Worm (Caenorhabditis elegans) whole organism, L1 larva: ENCODE measurements around the gene apl-1.
A peak's percentile ranks its signal among the peaks of the same experiment; 100 is the strongest.

ENCODE experiments used
- C04F5.9 ChIP-seq: sonication (generic microtip); optimal IDR thresholded peaks from 2 replicates; lab custom pipeline; 2016; ENCODE audit warnings: missing genetic modification characterization, missing compliant biosample characterization
- C16A3.4 ChIP-seq: fragments of 150-350 bp; optimal IDR thresholded peaks from 2 replicates; lab custom pipeline; 2014; ENCODE audit warnings: missing biosample characterization, missing genetic modification characterization
- C34B4.2 ChIP-seq: sonication (generic microtip); optimal IDR thresholded peaks from 2 replicates; lab custom pipeline; 2017; ENCODE audit warnings: mild to moderate bottlenecking, missing genetic modification characterization, missing compliant biosample characterization
- F16B12.6 ChIP-seq: fragments of 150-350 bp; optimal IDR thresholded peaks from 2 replicates; lab custom pipeline; 2014; ENCODE audit warnings: missing biosample characterization, missing genetic modification characterization
- aha-1 ChIP-seq: fragments of 150-350 bp; optimal IDR thresholded peaks from 2 replicates; lab custom pipeline; 2014; ENCODE audit warnings: missing biosample characterization, missing genetic modification characterization
- alr-1 ChIP-seq: fragments of 200-800 bp; sonication (Bioruptor generic); optimal IDR thresholded peaks from 2 replicates; lab custom pipeline; 2018; ENCODE audit warnings: borderline replicate concordance, mild to moderate bottlenecking, missing genetic modification characterization, missing compliant biosample characterization
- blmp-1 ChIP-seq: fragments of 150-350 bp; optimal IDR thresholded peaks from 2 replicates; lab custom pipeline; 2014; ENCODE audit warnings: missing biosample characterization, missing genetic modification characterization
- ces-1 ChIP-seq: fragments of 150-350 bp; optimal IDR thresholded peaks from 2 replicates; lab custom pipeline; 2014; ENCODE audit warnings: missing biosample characterization, missing genetic modification reagents, missing genetic modification characterization
- dpl-1 ChIP-seq, 3 experiments: fragments of 150-350 bp in 2 of 3; sonication (generic microtip) in 1 of 3; optimal IDR thresholded peaks; 2 replicates each; lab custom pipeline; 2014 to 2017; ENCODE audit warnings: missing biosample characterization in 3 of 3, missing genetic modification characterization in 3 of 3, missing genetic modification reagents in 3 of 3
- efl-1 ChIP-seq, 4 experiments: fragments of 150-350 bp; optimal IDR thresholded peaks in 3 of 4; peaks in 1 of 4; 1 replicate in 1 of 4; 2 replicates in 3 of 4; lab custom pipeline; 2014; ENCODE audit warnings: missing biosample characterization in 2 of 4, missing genetic modification characterization in 2 of 4, missing genetic modification reagents in 2 of 4
- egl-13 ChIP-seq: sonication (generic microtip); optimal IDR thresholded peaks from 2 replicates; lab custom pipeline; 2016; ENCODE audit warnings: missing genotype, missing genetic modification reagents, missing genetic modification characterization, missing compliant biosample characterization
- elt-2 ChIP-seq: sonication (generic microtip); optimal IDR thresholded peaks from 2 replicates; lab custom pipeline; 2016; ENCODE audit warnings: missing genetic modification characterization, mild to moderate bottlenecking, inconsistent platforms, missing compliant biosample characterization, missing genetic modification reagents
- elt-3 ChIP-seq, 6 experiments: fragments of 150-350 bp in 1 of 6; sonication (generic microtip); optimal IDR thresholded peaks; 2 replicates each; lab custom pipeline; 2017 to 2018; ENCODE audit warnings: missing biosample characterization in 6 of 6, missing genetic modification characterization in 6 of 6, inconsistent platforms in 1 of 6
- ets-5 ChIP-seq: fragments of 200-800 bp; sonication (Bioruptor generic); IDR thresholded peaks from 2 replicates; pipeline ENCODE4 v1.3.6; 2022; ENCODE audit warnings: missing genetic modification characterization, missing compliant biosample characterization
- fkh-10 ChIP-seq: sonication (generic microtip); optimal IDR thresholded peaks from 2 replicates; lab custom pipeline; 2017; ENCODE audit warnings: missing biosample characterization, missing genetic modification reagents, missing genetic modification characterization
- fkh-4 ChIP-seq: sonication (generic microtip); optimal IDR thresholded peaks from 2 replicates; lab custom pipeline; 2016; ENCODE audit warnings: missing compliant biosample characterization, missing genetic modification characterization, borderline replicate concordance
- fos-1 ChIP-seq: fragments of 150-350 bp; optimal IDR thresholded peaks from 2 replicates; lab custom pipeline; 2014; ENCODE audit warnings: missing biosample characterization, missing genetic modification characterization
- grh-1 ChIP-seq: fragments of 200-800 bp; sonication (Bioruptor generic); IDR thresholded peaks from 2 replicates; pipeline ENCODE4 v1.3.6; 2022; ENCODE audit warnings: missing genetic modification reagents, missing genetic modification characterization, missing compliant biosample characterization
- hlh-4 ChIP-seq: sonication (generic microtip); optimal IDR thresholded peaks from 2 replicates; lab custom pipeline; 2016; ENCODE audit warnings: mild to moderate bottlenecking, missing genetic modification characterization, missing compliant biosample characterization
- hpl-2 ChIP-seq: fragments of 150-350 bp; optimal IDR thresholded peaks from 2 replicates; lab custom pipeline; 2014; ENCODE audit warnings: missing biosample characterization, missing genetic modification reagents, missing genetic modification characterization
- isw-1 ChIP-seq: fragments of 200-800 bp; sonication (Bioruptor generic); IDR thresholded peaks from 2 replicates; pipeline ENCODE4 v1.3.6; 2022; ENCODE audit warnings: missing genetic modification characterization, missing compliant biosample characterization
- jun-1 ChIP-seq: fragments of 150-350 bp; optimal IDR thresholded peaks from 2 replicates; lab custom pipeline; 2014; ENCODE audit warnings: missing biosample characterization, missing genetic modification reagents, missing genetic modification characterization
- lin-13 ChIP-seq: fragments of 150-350 bp; optimal IDR thresholded peaks from 2 replicates; lab custom pipeline; 2014; ENCODE audit warnings: missing biosample characterization, missing genetic modification reagents, missing genetic modification characterization
- lin-15B ChIP-seq: fragments of 150-350 bp; sonication (generic microtip); optimal IDR thresholded peaks from 3 replicates; lab custom pipeline; 2014; ENCODE audit warnings: missing biosample characterization, missing genetic modification characterization
- lin-35 ChIP-seq, 2 experiments: fragments of 150-350 bp; optimal IDR thresholded peaks; 2 replicates each; lab custom pipeline; 2014; ENCODE audit warnings: missing biosample characterization in 2 of 2, missing genetic modification characterization in 2 of 2, missing genetic modification reagents in 2 of 2
- lin-39 ChIP-seq: fragments of 150-350 bp; optimal IDR thresholded peaks from 2 replicates; lab custom pipeline; 2014; ENCODE audit warnings: missing biosample characterization, missing genetic modification reagents, missing genetic modification characterization
- lsy-2 ChIP-seq, 2 experiments: fragments of 150-350 bp; optimal IDR thresholded peaks; 2 replicates each; lab custom pipeline; 2014; ENCODE audit warnings: missing biosample characterization in 2 of 2, missing genetic modification characterization in 2 of 2
- mab-9 ChIP-seq: fragments of 200-800 bp; sonication (Bioruptor generic); IDR thresholded peaks from 2 replicates; pipeline ENCODE4 v1.3.6; 2022; ENCODE audit warnings: missing genetic modification reagents, missing genetic modification characterization, missing compliant biosample characterization
- mdl-1 ChIP-seq, 2 experiments: fragments of 150-350 bp; optimal IDR thresholded peaks; 2 replicates each; lab custom pipeline; 2014 to 2017; ENCODE audit warnings: missing biosample characterization in 2 of 2, missing genetic modification characterization in 2 of 2, inconsistent platforms in 1 of 2
- mef-2 ChIP-seq: fragments of 150-350 bp; optimal IDR thresholded peaks from 2 replicates; lab custom pipeline; 2014; ENCODE audit warnings: missing biosample characterization, missing genetic modification characterization
- nhr-11 ChIP-seq: fragments of 150-350 bp; optimal IDR thresholded peaks from 2 replicates; lab custom pipeline; 2014; ENCODE audit warnings: missing biosample characterization, missing genetic modification characterization
- nhr-12 ChIP-seq: sonication (generic microtip); optimal IDR thresholded peaks from 2 replicates; lab custom pipeline; 2017; ENCODE audit warnings: missing biosample characterization, missing genetic modification characterization
- nhr-20 ChIP-seq: sonication (generic microtip); optimal IDR thresholded peaks from 2 replicates; lab custom pipeline; 2016; ENCODE audit warnings: mild to moderate bottlenecking, missing genetic modification characterization, missing compliant biosample characterization
- nhr-28 ChIP-seq: fragments of 150-350 bp; optimal IDR thresholded peaks from 2 replicates; lab custom pipeline; 2014; ENCODE audit warnings: missing biosample characterization, missing genetic modification characterization
- nhr-47 ChIP-seq: sonication (generic microtip); optimal IDR thresholded peaks from 2 replicates; lab custom pipeline; 2016; ENCODE audit warnings: mild to moderate bottlenecking, missing genetic modification characterization, moderate library complexity, missing compliant biosample characterization
- nhr-85 ChIP-seq: sonication (generic microtip); peaks from one replicate; lab custom pipeline; 2016; ENCODE audit warnings: missing genetic modification characterization, inconsistent platforms, missing compliant biosample characterization
- pax-3 ChIP-seq: fragments of 200-800 bp; sonication (Bioruptor generic); optimal IDR thresholded peaks from 2 replicates; lab custom pipeline; 2018; ENCODE audit warnings: mild to moderate bottlenecking, missing genetic modification characterization, moderate library complexity, missing compliant biosample characterization
- rnt-1 ChIP-seq: sonication (generic microtip); optimal IDR thresholded peaks from 2 replicates; lab custom pipeline; 2016; ENCODE audit warnings: mild to moderate bottlenecking, missing genetic modification characterization, moderate library complexity, missing compliant biosample characterization
- skn-1 ChIP-seq: fragments of 150-350 bp; optimal IDR thresholded peaks from 2 replicates; lab custom pipeline; 2014; ENCODE audit warnings: missing biosample characterization, missing genetic modification characterization
- sox-4 ChIP-seq: sonication (generic microtip); optimal IDR thresholded peaks from 2 replicates; lab custom pipeline; 2016; ENCODE audit warnings: missing genetic modification characterization, missing compliant biosample characterization
- swsn-7 ChIP-seq: sonication (generic microtip); optimal IDR thresholded peaks from 2 replicates; lab custom pipeline; 2016; ENCODE audit warnings: missing genetic modification characterization, missing compliant biosample characterization
- tlp-1 ChIP-seq: fragments of 150-350 bp; optimal IDR thresholded peaks from 2 replicates; lab custom pipeline; 2014; ENCODE audit warnings: missing biosample characterization, missing genetic modification characterization
- unc-130 ChIP-seq: fragments of 150-350 bp; optimal IDR thresholded peaks from 2 replicates; lab custom pipeline; 2017; ENCODE audit warnings: missing biosample characterization, missing genetic modification characterization, inconsistent platforms
- unc-86 ChIP-seq: sonication (generic microtip); optimal IDR thresholded peaks from 2 replicates; lab custom pipeline; 2016; ENCODE audit warnings: missing genetic modification characterization, missing compliant biosample characterization
- unc-98 ChIP-seq: fragments of 200-800 bp; sonication (Bioruptor generic); IDR thresholded peaks from 2 replicates; pipeline ENCODE4 v1.3.6; 2022; ENCODE audit warnings: missing genetic modification characterization, missing compliant biosample characterization
- xbp-1 ChIP-seq: sonication (generic microtip); optimal IDR thresholded peaks from 2 replicates; lab custom pipeline; 2016; ENCODE audit warnings: missing genetic modification characterization, missing compliant biosample characterization
- zag-1 ChIP-seq: fragments of 150-350 bp; optimal IDR thresholded peaks from 2 replicates; lab custom pipeline; 2014; ENCODE audit warnings: missing biosample characterization, missing genetic modification characterization
- ztf-11 ChIP-seq, 2 experiments: sonication (generic microtip); optimal IDR thresholded peaks; 2 replicates each; lab custom pipeline; 2016 to 2017; ENCODE audit warnings: missing genetic modification characterization in 2 of 2, missing biosample characterization in 1 of 2, missing compliant biosample characterization in 1 of 2

apl-1 gene

ce11 chrX:5116816-5117459, at the start of gene apl-1:
apl-1 (minus strand) TSS chrX:5116866.
- TF ChIP-seq lsy-2 (tag; optimal IDR thresholded peaks at IDR 0.05; lab: Kevin White, UChicago) = peak in 1 of 2 experiments; percentile 26
- TF ChIP-seq C34B4.2 (tag; lab: Kevin White, UChicago) = no peak
- TF ChIP-seq nhr-47 = no peak
- TF ChIP-seq lin-35 (GFP tag; optimal IDR thresholded peaks at IDR 0.05; lab: Kevin White, UChicago) = peak in 1 of 2 experiments; percentile 22
- peak; percentile 89 for TF ChIP-seq blmp-1
- TF ChIP-seq efl-1 (optimal IDR thresholded peaks at IDR 0.05; lab: Kevin White, UChicago) = no peak
- peak in 1 of 2 experiments; percentile 43 for TF ChIP-seq efl-1 (GFP tag; optimal IDR thresholded peaks at IDR 0.05 in 1 of 2; lab: Kevin White, UChicago)
- peak; percentile 30 for TF ChIP-seq nhr-85 (tag; lab: Kevin White, UChicago)
- peak in 1 of 6 experiments; percentile 58 for TF ChIP-seq elt-3 (tag; optimal IDR thresholded peaks at IDR 0.05; lab: Kevin White, UChicago)
- peak; percentile 21 for TF ChIP-seq nhr-20 (tag; lab: Kevin White, UChicago)
- no peak for TF ChIP-seq mef-2 (tag; lab: Kevin White, UChicago)
- peak in 1 of 2 experiments; percentile 31 for TF ChIP-seq mdl-1 (tag; optimal IDR thresholded peaks at IDR 0.05; lab: Kevin White, UChicago)
- TF ChIP-seq, all 84 proteins: peak for 8

DNA sequence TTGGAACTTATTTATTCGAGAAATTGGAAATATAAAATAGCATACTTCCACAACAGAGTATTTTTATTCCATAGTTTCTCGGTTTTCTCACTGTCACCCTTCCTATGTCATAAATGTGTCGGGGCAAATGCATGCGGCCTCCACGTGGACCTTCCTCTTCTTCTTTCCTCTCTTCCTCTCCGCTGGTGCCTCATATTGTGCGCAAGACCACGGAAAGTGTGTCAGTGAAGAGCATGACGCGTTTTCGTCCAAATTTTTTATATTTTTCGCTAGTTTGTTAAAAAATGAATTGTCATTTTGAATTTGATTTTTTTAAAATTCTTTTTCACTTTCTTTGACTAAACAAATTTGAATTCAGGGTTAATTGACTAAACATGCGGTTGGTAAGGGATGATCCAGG, 48.4 kb upstream of the apl-1 start, which contains the start of gene mans-3:
Gene mans-3 (plus strand): TSS at position 359 of the 400 bp plus-strand sequence.
- TF ChIP-seq nhr-12 (tag; lab: Kevin White, UChicago) = no peak
- peak; percentile 83 for TF ChIP-seq lin-13
- TF ChIP-seq lin-39 (tag; lab: Kevin White, UChicago) = peak; percentile 78
- no peak for TF ChIP-seq ets-5
- TF ChIP-seq hpl-2 = peak; percentile 58
- TF ChIP-seq isw-1 (GFP tag; lab: Robert Waterston, UW) = peak; percentile 69
- no peak for TF ChIP-seq nhr-28 (tag; lab: Kevin White, UChicago)
- TF ChIP-seq blmp-1 = peak; percentile 91
- no peak for TF ChIP-seq alr-1 (tag; lab: Kevin White, UChicago)
- peak; percentile 76 to 99 for TF ChIP-seq mdl-1 (tag; optimal IDR thresholded peaks at IDR 0.05; lab: Kevin White, UChicago)
- peak; percentile 70 for TF ChIP-seq skn-1 (tag; lab: Kevin White, UChicago)
- peak; percentile 76 to 77 for TF ChIP-seq efl-1 (optimal IDR thresholded peaks at IDR 0.05; lab: Kevin White, UChicago)
- TF ChIP-seq efl-1 (GFP tag; optimal IDR thresholded peaks at IDR 0.05 in 1 of 2; lab: Kevin White, UChicago) = peak; percentile 70 to 96
- peak; percentile 62 for TF ChIP-seq mab-9 (GFP tag; lab: Robert Waterston, UW)
- no peak for TF ChIP-seq fkh-4
- peak; percentile 70 for TF ChIP-seq unc-130
- peak; percentile 82 for TF ChIP-seq fkh-10
- TF ChIP-seq ces-1 = no peak
- peak; percentile 54 for TF ChIP-seq lin-15B (tag; lab: Kevin White, UChicago)
- peak; percentile 71 to 80 (median 80) for TF ChIP-seq dpl-1 (GFP tag; optimal IDR thresholded peaks at IDR 0.05; lab: Kevin White, UChicago)
- peak; percentile 85 for TF ChIP-seq unc-86 (tag; lab: Kevin White, UChicago)
- TF ChIP-seq tlp-1 (tag; lab: Kevin White, UChicago) = no peak
- peak in 1 of 2 experiments; percentile 65 for TF ChIP-seq ztf-11 (tag; optimal IDR thresholded peaks at IDR 0.05; lab: Kevin White, UChicago)
- TF ChIP-seq nhr-20 (tag; lab: Kevin White, UChicago) = peak; percentile 95
- peak; percentile 95 for TF ChIP-seq xbp-1 (tag; lab: Kevin White, UChicago)
- peak; percentile 95 for TF ChIP-seq nhr-85 (tag; lab: Kevin White, UChicago)
- peak; percentile 76 for TF ChIP-seq pax-3 (tag; lab: Kevin White, UChicago)
- TF ChIP-seq nhr-11 (tag; lab: Kevin White, UChicago) = peak; percentile 57
- peak; percentile 74 for TF ChIP-seq elt-2 (tag; lab: Kevin White, UChicago)
- no peak for TF ChIP-seq aha-1 (tag; lab: Kevin White, UChicago)
- peak; percentile 74 for TF ChIP-seq fos-1 (tag; lab: Kevin White, UChicago)
- TF ChIP-seq sox-4 (tag; lab: Kevin White, UChicago) = peak; percentile 58
- TF ChIP-seq unc-98 (GFP tag; lab: Robert Waterston, UW) = no peak
- TF ChIP-seq rnt-1 (tag; lab: Kevin White, UChicago) = peak; percentile 94
- TF ChIP-seq nhr-47 = peak; percentile 93
- TF ChIP-seq grh-1 = peak; percentile 72
- peak; percentile 94 for TF ChIP-seq swsn-7
- peak; percentile 84 for TF ChIP-seq egl-13 (tag; lab: Kevin White, UChicago)
- no peak for TF ChIP-seq hlh-4 (tag; lab: Kevin White, UChicago)
- TF ChIP-seq jun-1 (tag; lab: Kevin White, UChicago) = peak; percentile 81
- no peak for TF ChIP-seq C34B4.2 (tag; lab: Kevin White, UChicago)
- peak; percentile 93 for TF ChIP-seq C16A3.4
- no peak for TF ChIP-seq zag-1 (tag; lab: Kevin White, UChicago)
- TF ChIP-seq F16B12.6 (tag; lab: Kevin White, UChicago) = peak; percentile 38
- TF ChIP-seq C04F5.9 (tag; lab: Kevin White, UChicago) = peak; percentile 36
